In genomic region chrX:15498791-15499190, dm6 we compare ENCODE assay signal across 6 fruit fly cellular contexts.
A peak's percentile ranks its signal among the peaks of the same experiment; 100 is the strongest.
TF ChIP-seq lines count a peak whose summit lies in the region.

No protein-coding gene starts in this region.

- TF ChIP-seq CTCF in S2 (optimal IDR thresholded peaks at IDR 0.05; lab: Kevin White, UChicago), result peak; percentile 45 to 64
- TF ChIP-seq CTCF in whole organism, embryonic (GFP tag; optimal IDR thresholded peaks at IDR 0.05; lab: Kevin White, UChicago), result peak; percentile 50

TF ChIP-seq in whole organism, adult, 20 proteins besides CTCF, POLR2A, EP300 and RAD21 (continues in another document):
- TF ChIP-seq bab1 (GFP tag; optimal IDR thresholded peaks at IDR 0.05; lab: Kevin White, UChicago) (peak; percentile 59), CG12768 (GFP tag; optimal IDR thresholded peaks at IDR 0.05; lab: Kevin White, UChicago) (peak; percentile 34), CG1620 (GFP tag; optimal IDR thresholded peaks at IDR 0.05; lab: Kevin White, UChicago) (peak; percentile 52), ovo (GFP tag; optimal IDR thresholded peaks at IDR 0.05; lab: Kevin White, UChicago) (no peak), Hr96 (GFP tag; optimal IDR thresholded peaks at IDR 0.05; lab: Kevin White, UChicago) (peak; percentile 27), Mnt (GFP tag; optimal IDR thresholded peaks at IDR 0.05; lab: Kevin White, UChicago) (peak; percentile 73), CG33017 (tag; optimal IDR thresholded peaks at IDR 0.05; lab: Kevin White, UChicago) (no peak), CG5204 (GFP tag; optimal IDR thresholded peaks at IDR 0.05; lab: Kevin White, UChicago) (no peak), kay (GFP tag; lab: Kevin White, UChicago; ENCODE audit: borderline replicate concordance) (no peak), Crg-1 (GFP tag; optimal IDR thresholded peaks at IDR 0.05; lab: Kevin White, UChicago) (no peak), Clk (GFP tag; optimal IDR thresholded peaks at IDR 0.05; lab: Kevin White, UChicago) (no peak), tj (GFP tag; optimal IDR thresholded peaks at IDR 0.05; lab: Kevin White, UChicago) (peak; percentile 73), toe (GFP tag; optimal IDR thresholded peaks at IDR 0.05; lab: Kevin White, UChicago) (no peak), pad (GFP tag; optimal IDR thresholded peaks at IDR 0.05; lab: Kevin White, UChicago) (peak; percentile 94), CG11617 (GFP tag; optimal IDR thresholded peaks at IDR 0.05; lab: Kevin White, UChicago) (peak; percentile 30), cic (GFP tag; optimal IDR thresholded peaks at IDR 0.05; lab: Kevin White, UChicago) (peak; percentile 8), CG14711 (tag; optimal IDR thresholded peaks at IDR 0.05; lab: Kevin White, UChicago) (no peak), CG7101 (tag; optimal IDR thresholded peaks at IDR 0.05; lab: Kevin White, UChicago) (peak; percentile 31)

TF ChIP-seq in whole organism, embryonic, 481 proteins besides CTCF, POLR2A, EP300 and RAD21 (continues in another document):
- TF ChIP-seq pros (GFP tag; optimal IDR thresholded peaks at IDR 0.05; lab: Kevin White, UChicago), result no peak
- TF ChIP-seq chn (GFP tag; optimal IDR thresholded peaks at IDR 0.05; lab: Kevin White, UChicago), result peak; percentile 30
- peak; percentile 67 for TF ChIP-seq lab (GFP tag; optimal IDR thresholded peaks at IDR 0.05; lab: Kevin White, UChicago)
- TF ChIP-seq CG4707 (GFP tag; optimal IDR thresholded peaks at IDR 0.05; lab: Kevin White, UChicago), result peak; percentile 25
- TF ChIP-seq run (tag; optimal IDR thresholded peaks at IDR 0.05; lab: Kevin White, UChicago), result no peak
- TF ChIP-seq prd (optimal IDR thresholded peaks at IDR 0.05; lab: Kevin White, UChicago), result no peak
- 0 out of 3 replicates have a peak, but pooled peaks have one; percentile 28 for TF ChIP-seq prd (GFP tag; IDR thresholded peaks at IDR 0.05; lab: Robert Waterston, UW)
- 0 out of 2 replicates have a peak, but pooled peaks have one; percentile 15 for TF ChIP-seq sob (GFP tag; IDR thresholded peaks at IDR 0.05; lab: Robert Waterston, UW)
- TF ChIP-seq cas (GFP tag; IDR thresholded peaks at IDR 0.05; lab: Robert Waterston, UW), result no peak
- TF ChIP-seq lilli (GFP tag; optimal IDR thresholded peaks at IDR 0.05; lab: Kevin White, UChicago), result no peak
- TF ChIP-seq grau (tag; optimal IDR thresholded peaks at IDR 0.05; lab: Kevin White, UChicago), result peak; percentile 11
- peak; percentile 14 for TF ChIP-seq CG18262 (tag; optimal IDR thresholded peaks at IDR 0.05; lab: Kevin White, UChicago)
- TF ChIP-seq Mes4 (GFP tag; optimal IDR thresholded peaks at IDR 0.05; lab: Kevin White, UChicago), result peak; percentile 33
- TF ChIP-seq Stat92E (GFP tag; optimal IDR thresholded peaks at IDR 0.05; lab: Kevin White, UChicago), result peak in 1 of 3 experiments; percentile 32
- peak; percentile 12 for TF ChIP-seq CG12391 (tag; optimal IDR thresholded peaks at IDR 0.05; lab: Kevin White, UChicago)
- TF ChIP-seq tap (tag; optimal IDR thresholded peaks at IDR 0.05; lab: Kevin White, UChicago), result peak; percentile 15
- peak; percentile 6 for TF ChIP-seq CG8924 (tag; optimal IDR thresholded peaks at IDR 0.05; lab: Kevin White, UChicago)
- TF ChIP-seq CG8388 (GFP tag; optimal IDR thresholded peaks at IDR 0.05; lab: Kevin White, UChicago), result peak; percentile 10

TF ChIP-seq in whole organism, prepupa, 60 proteins besides CTCF, POLR2A, EP300 and RAD21 (continues in another document):
- peak in 1 of 2 experiments; percentile 27 for TF ChIP-seq salr (GFP tag; optimal IDR thresholded peaks at IDR 0.05; lab: Kevin White, UChicago)
- peak; percentile 35 for TF ChIP-seq fkh (GFP tag; optimal IDR thresholded peaks at IDR 0.05; lab: Kevin White, UChicago)
- no peak for TF ChIP-seq Lpt (GFP tag; optimal IDR thresholded peaks at IDR 0.05; lab: Kevin White, UChicago)
- TF ChIP-seq pdm3 (GFP tag; optimal IDR thresholded peaks at IDR 0.05; lab: Kevin White, UChicago), result peak; percentile 14
- TF ChIP-seq Met (GFP tag; optimal IDR thresholded peaks at IDR 0.05; lab: Kevin White, UChicago), result peak; percentile 12
- TF ChIP-seq ss (GFP tag; optimal IDR thresholded peaks at IDR 0.05; lab: Kevin White, UChicago), result peak; percentile 60 to 75
- peak; percentile 34 for TF ChIP-seq topi (GFP tag; optimal IDR thresholded peaks at IDR 0.05; lab: Kevin White, UChicago)
- peak; percentile 37 for TF ChIP-seq esn (GFP tag; optimal IDR thresholded peaks at IDR 0.05; lab: Kevin White, UChicago)
- TF ChIP-seq Sox14 (GFP tag; optimal IDR thresholded peaks at IDR 0.05; lab: Kevin White, UChicago), result peak; percentile 20
- TF ChIP-seq CG6163 (GFP tag; IDR thresholded peaks at IDR 0.05; lab: Robert Waterston, UW), result peak; percentile 67
- peak; percentile 35 for TF ChIP-seq Eip75B (GFP tag; optimal IDR thresholded peaks at IDR 0.05; lab: Kevin White, UChicago)
- TF ChIP-seq CG11294 (GFP tag; IDR thresholded peaks at IDR 0.05; lab: Robert Waterston, UW), result no peak
- peak; percentile 33 for TF ChIP-seq achi (GFP tag; optimal IDR thresholded peaks at IDR 0.05; lab: Kevin White, UChicago)
- no peak for TF ChIP-seq fd85E (GFP tag; optimal IDR thresholded peaks at IDR 0.05; lab: Kevin White, UChicago)
- peak; percentile 55; the same call in 2 of the 3 replicates for TF ChIP-seq eg (GFP tag; IDR thresholded peaks at IDR 0.05; lab: Robert Waterston, UW)
- peak; percentile 48 for TF ChIP-seq dsx (GFP tag; optimal IDR thresholded peaks at IDR 0.05; lab: Kevin White, UChicago; ENCODE audit: poor library complexity, severe bottlenecking)
- TF ChIP-seq CG9139 (GFP tag; optimal IDR thresholded peaks at IDR 0.05; lab: Kevin White, UChicago), result peak; percentile 66
- peak; percentile 72 for TF ChIP-seq Eip78C (GFP tag; lab: Kevin White, UChicago)
- TF ChIP-seq vri (GFP tag; optimal IDR thresholded peaks at IDR 0.05; lab: Kevin White, UChicago), result peak; percentile 58

TF ChIP-seq in whole organism, pupa, 21 proteins besides CTCF, POLR2A, EP300 and RAD21:
- TF ChIP-seq rn (GFP tag; IDR thresholded peaks at IDR 0.05; lab: Robert Waterston, UW) (no peak), CG14655 (GFP tag; optimal IDR thresholded peaks at IDR 0.05; lab: Kevin White, UChicago) (no peak), CG4496 (GFP tag; IDR thresholded peaks at IDR 0.05; lab: Robert Waterston, UW) (peak; percentile 87), CG12605 (GFP tag; IDR thresholded peaks at IDR 0.05; lab: Robert Waterston, UW) (no peak), CG8301 (tag; optimal IDR thresholded peaks at IDR 0.05; lab: Kevin White, UChicago) (no peak), Ets98B (GFP tag; IDR thresholded peaks at IDR 0.05; lab: Robert Waterston, UW) (peak; percentile 48; the same call in 1 of the 2 replicates), CG17806 (tag; optimal IDR thresholded peaks at IDR 0.05; lab: Kevin White, UChicago) (no peak), fd96Ca (GFP tag; IDR thresholded peaks at IDR 0.05; lab: Robert Waterston, UW) (0 out of 3 replicates have a peak, but pooled peaks have one; percentile 12), CG34367 (tag; optimal IDR thresholded peaks at IDR 0.05; lab: Kevin White, UChicago) (peak; percentile 3), CG13204 (GFP tag; optimal IDR thresholded peaks at IDR 0.05; lab: Kevin White, UChicago) (peak; percentile 52), CG8159 (tag; optimal IDR thresholded peaks at IDR 0.05; lab: Kevin White, UChicago) (peak; percentile 25), gl (tag; optimal IDR thresholded peaks at IDR 0.05; lab: Kevin White, UChicago) (no peak), CG10348 (GFP tag; IDR thresholded peaks at IDR 0.05; lab: Robert Waterston, UW) (no peak), Pif1A (GFP tag; optimal IDR thresholded peaks at IDR 0.05; lab: Kevin White, UChicago) (peak; percentile 51), CG32121 (GFP tag; IDR thresholded peaks at IDR 0.05; lab: Robert Waterston, UW) (no peak), D1 (tag; optimal IDR thresholded peaks at IDR 0.05; lab: Kevin White, UChicago) (no peak), EcR (GFP tag; optimal IDR thresholded peaks at IDR 0.05; lab: Kevin White, UChicago) (no peak), CG15710 (tag; optimal IDR thresholded peaks at IDR 0.05; lab: Kevin White, UChicago) (peak; percentile 13), Pif1B (GFP tag; optimal IDR thresholded peaks at IDR 0.05; lab: Kevin White, UChicago) (peak; percentile 13), CG9948 (tag; optimal IDR thresholded peaks at IDR 0.05; lab: Kevin White, UChicago) (no peak), Snoo (tag; optimal IDR thresholded peaks at IDR 0.05; lab: Kevin White, UChicago) (peak; percentile 13)

TF ChIP-seq in whole organism, wandering third instar larva, 38 proteins besides CTCF, POLR2A, EP300 and RAD21:
- TF ChIP-seq OdsH (GFP tag; optimal IDR thresholded peaks at IDR 0.05; lab: Kevin White, UChicago) (no peak), h (GFP tag; optimal IDR thresholded peaks at IDR 0.05; lab: Kevin White, UChicago) (peak; percentile 55), CG9705 (GFP tag; optimal IDR thresholded peaks at IDR 0.05; lab: Kevin White, UChicago) (no peak), Mio (GFP tag; optimal IDR thresholded peaks at IDR 0.05; lab: Kevin White, UChicago) (no peak), foxo (GFP tag; optimal IDR thresholded peaks at IDR 0.05; lab: Kevin White, UChicago) (peak in 1 of 2 experiments; percentile 26), br (GFP tag; optimal IDR thresholded peaks at IDR 0.05; lab: Kevin White, UChicago) (peak; percentile 42), dmrt93B (GFP tag; optimal IDR thresholded peaks at IDR 0.05; lab: Kevin White, UChicago) (no peak), Dfd (GFP tag; optimal IDR thresholded peaks at IDR 0.05; lab: Kevin White, UChicago) (no peak), Hr83 (GFP tag; optimal IDR thresholded peaks at IDR 0.05; lab: Kevin White, UChicago; ENCODE audit: poor library complexity, severe bottlenecking) (peak; percentile 66), Rel (GFP tag; optimal IDR thresholded peaks at IDR 0.05; lab: Kevin White, UChicago) (no peak), Rel (tag; optimal IDR thresholded peaks at IDR 0.05; lab: Kevin White, UChicago) (peak; percentile 41), pan (optimal IDR thresholded peaks at IDR 0.05; lab: Kevin White, UChicago) (no peak), Vsx2 (GFP tag; optimal IDR thresholded peaks at IDR 0.05; lab: Kevin White, UChicago; ENCODE audit: partially characterized antibody) (no peak), brk (GFP tag; optimal IDR thresholded peaks at IDR 0.05; lab: Kevin White, UChicago) (no peak), HLH106 (tag; optimal IDR thresholded peaks at IDR 0.05; lab: Kevin White, UChicago) (peak; percentile 7), sv (GFP tag; optimal IDR thresholded peaks at IDR 0.05; lab: Kevin White, UChicago) (no peak), Dif (GFP tag; optimal IDR thresholded peaks at IDR 0.05; lab: Kevin White, UChicago; ENCODE audit: partially characterized antibody) (peak; percentile 57), tai (GFP tag; optimal IDR thresholded peaks at IDR 0.05; lab: Kevin White, UChicago) (peak; percentile 12), Hnf4 (GFP tag; optimal IDR thresholded peaks at IDR 0.05; lab: Kevin White, UChicago) (peak; percentile 45), Sp1 (GFP tag; optimal IDR thresholded peaks at IDR 0.05; lab: Kevin White, UChicago) (peak; percentile 54), rgr (GFP tag; optimal IDR thresholded peaks at IDR 0.05; lab: Kevin White, UChicago) (peak; percentile 42), fru (GFP tag; optimal IDR thresholded peaks at IDR 0.05; lab: Kevin White, UChicago) (peak; percentile 12)
